Worm (Caenorhabditis elegans) whole organism, midembryonic: ENCODE data around the gene C53A5.9.

Experiments
- T22C8.4 ChIP-seq: fragments of 200-800 bp; sonication (Bioruptor generic); IDR thresholded peaks from 2 replicates; pipeline ENCODE4 v1.3.6; 2022; ENCODE audit warnings: missing genetic modification characterization, missing compliant biosample characterization
- cog-1 ChIP-seq: sonication (generic microtip); optimal IDR thresholded peaks from 2 replicates; lab custom pipeline; 2016; ENCODE audit warnings: missing genetic modification characterization, missing compliant biosample characterization
- flt-1 ChIP-seq: fragments of 200-800 bp; sonication (Bioruptor generic); IDR thresholded peaks from 2 replicates; pipeline ENCODE4 v1.3.6; 2022; ENCODE audit warnings: missing genetic modification characterization, missing compliant biosample characterization
- klf-2 ChIP-seq: fragments of 200-800 bp; sonication (Bioruptor generic); conservative IDR thresholded peaks from 2 replicates; pipeline ENCODE4 v1.3.6; 2022; ENCODE audit warnings: missing genetic modification reagents, missing genetic modification characterization, missing compliant biosample characterization
- med-1 ChIP-seq: sonication (generic microtip); optimal IDR thresholded peaks from 2 replicates; lab custom pipeline; 2017; ENCODE audit warnings: missing genetic modification characterization, mild to moderate bottlenecking, missing compliant biosample characterization, antibody characterized with exemption, missing genetic modification reagents; ENCODE audit not compliant: insufficient read depth
- ref-1 ChIP-seq: fragments of 200-800 bp; sonication (Bioruptor generic); conservative IDR thresholded peaks from 2 replicates; pipeline ENCODE4 v1.3.6; 2022; ENCODE audit warnings: missing genetic modification reagents, missing genetic modification characterization, missing compliant biosample characterization
- tab-1 ChIP-seq: fragments of 200-800 bp; sonication (Bioruptor generic); IDR thresholded peaks from 2 replicates; pipeline ENCODE4 v1.3.6; 2022; ENCODE audit warnings: missing genetic modification characterization, missing compliant biosample characterization
- ztf-23 ChIP-seq: fragments of 200-800 bp; sonication (Bioruptor generic); IDR thresholded peaks from 2 replicates; pipeline ENCODE4 v1.3.6; 2022; ENCODE audit warnings: missing genetic modification reagents, missing genetic modification characterization, missing compliant biosample characterization
- ztf-29 ChIP-seq: fragments of 200-800 bp; sonication (Bioruptor generic); IDR thresholded peaks from 2 replicates; pipeline ENCODE4 v1.3.6; 2022; ENCODE audit warnings: missing genetic modification reagents, missing genetic modification characterization, missing compliant biosample characterization

Gene C53A5.9

DNA sequence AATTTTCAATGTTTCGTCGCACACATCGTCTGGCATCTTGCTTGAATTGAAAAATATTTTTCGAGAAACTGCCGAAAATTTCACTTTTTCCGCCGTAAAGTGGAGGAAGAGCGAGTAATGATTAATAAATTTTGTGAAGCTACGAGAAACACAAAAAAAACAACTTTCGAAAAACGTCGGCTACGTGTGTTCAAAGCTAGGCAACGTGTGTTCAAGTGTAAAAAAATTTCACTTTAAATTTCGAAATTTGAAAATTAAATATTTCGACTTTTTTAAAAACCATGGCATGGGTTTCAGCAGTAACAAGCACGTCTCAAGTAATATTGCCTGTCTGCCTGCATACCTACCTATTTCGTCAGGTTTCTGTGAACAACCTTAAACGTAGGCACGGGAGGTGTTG is 22.4 kb downstream of the C53A5.9 start, which contains the start of gene tag-191:
Gene tag-191, minus strand, starts transcription at position 101 of the 400 bp plus-strand sequence.
- TF ChIP-seq ztf-23 (GFP tag; lab: Robert Waterston, UW): no peak
- no peak for TF ChIP-seq klf-2 (GFP tag; lab: Robert Waterston, UW)
- no peak for TF ChIP-seq ztf-29 (GFP tag; lab: Robert Waterston, UW)
- no peak for TF ChIP-seq ref-1
- no peak for TF ChIP-seq T22C8.4
- TF ChIP-seq tab-1 (GFP tag; lab: Robert Waterston, UW): no peak
- TF ChIP-seq med-1 (GFP tag; lab: Kevin White, UChicago): no peak
- TF ChIP-seq flt-1 (GFP tag; lab: Robert Waterston, UW): no peak
- TF ChIP-seq cog-1 (tag; lab: Kevin White, UChicago): no peak

ce11 chrV:14532374-14532773 is 26.3 kb downstream of the C53A5.9 start:
- TF ChIP-seq flt-1 (GFP tag; lab: Robert Waterston, UW) (no peak), ztf-29 (GFP tag; lab: Robert Waterston, UW) (no peak), ref-1 (no peak), klf-2 (GFP tag; lab: Robert Waterston, UW) (no peak), tab-1 (GFP tag; lab: Robert Waterston, UW) (no peak), cog-1 (tag; lab: Kevin White, UChicago) (no peak), med-1 (GFP tag; lab: Kevin White, UChicago) (no peak), T22C8.4 (no peak), ztf-23 (GFP tag; lab: Robert Waterston, UW) (no peak)

- no peak for TF ChIP-seq cog-1 (tag; lab: Kevin White, UChicago)
- no peak for TF ChIP-seq T22C8.4
- TF ChIP-seq tab-1 (GFP tag; lab: Robert Waterston, UW): no peak
- no peak for TF ChIP-seq ztf-23 (GFP tag; lab: Robert Waterston, UW)
- TF ChIP-seq ztf-29 (GFP tag; lab: Robert Waterston, UW): no peak
- TF ChIP-seq ref-1: no peak
- no peak for TF ChIP-seq flt-1 (GFP tag; lab: Robert Waterston, UW)
- no peak for TF ChIP-seq med-1 (GFP tag; lab: Kevin White, UChicago)
- TF ChIP-seq klf-2 (GFP tag; lab: Robert Waterston, UW): no peak
Observed at ce11 chrV:14530813-14531212, 27.8 kb downstream of the C53A5.9 start, which contains the start of gene kcnl-4. Gene kcnl-4 (plus strand): TSS chrV:14531113.

ce11 chrV:14527210-14527609 is 31.4 kb downstream of the C53A5.9 start:
- no peak for TF ChIP-seq ztf-23 (GFP tag; lab: Robert Waterston, UW)
- no peak for TF ChIP-seq ref-1
- no peak for TF ChIP-seq flt-1 (GFP tag; lab: Robert Waterston, UW)
- TF ChIP-seq T22C8.4: no peak
- TF ChIP-seq med-1 (GFP tag; lab: Kevin White, UChicago): no peak
- TF ChIP-seq tab-1 (GFP tag; lab: Robert Waterston, UW): no peak
- TF ChIP-seq klf-2 (GFP tag; lab: Robert Waterston, UW): no peak
- no peak for TF ChIP-seq cog-1 (tag; lab: Kevin White, UChicago)
- no peak for TF ChIP-seq ztf-29 (GFP tag; lab: Robert Waterston, UW)

ce11 chrV:14525089-14525488 is 33.6 kb downstream of the C53A5.9 start, which contains the start of gene hda-1:
Gene hda-1 (plus strand): TSS chrV:14525389.
- no peak for TF ChIP-seq T22C8.4

ce11 chrV:14523788-14524582 is 34.7 kb downstream of the C53A5.9 start, which contains the start of gene ril-1:
Gene ril-1 (minus strand): TSS chrV:14524129.
- TF ChIP-seq tab-1 (GFP tag; lab: Robert Waterston, UW) (0 out of 2 replicates have a peak, but pooled peaks have one; percentile 16), cog-1 (tag; lab: Kevin White, UChicago) (no peak), ztf-23 (GFP tag; lab: Robert Waterston, UW) (peak; percentile 65), med-1 (GFP tag; lab: Kevin White, UChicago) (peak; percentile 63), klf-2 (GFP tag; lab: Robert Waterston, UW) (no peak)

- TF ChIP-seq T22C8.4: no peak
- TF ChIP-seq tab-1 (GFP tag; lab: Robert Waterston, UW): no peak
- TF ChIP-seq klf-2 (GFP tag; lab: Robert Waterston, UW): no peak
- no peak for TF ChIP-seq ztf-23 (GFP tag; lab: Robert Waterston, UW)
- no peak for TF ChIP-seq ztf-29 (GFP tag; lab: Robert Waterston, UW)
- no peak for TF ChIP-seq med-1 (GFP tag; lab: Kevin White, UChicago)
- TF ChIP-seq ref-1: no peak
- no peak for TF ChIP-seq flt-1 (GFP tag; lab: Robert Waterston, UW)
- TF ChIP-seq cog-1 (tag; lab: Kevin White, UChicago): no peak
Observed at ce11 chrV:14523105-14523504, 35.6 kb downstream of the C53A5.9 start, which contains the start of gene C53A5.2. Gene C53A5.2 (minus strand): TSS chrV:14523205.

DNA sequence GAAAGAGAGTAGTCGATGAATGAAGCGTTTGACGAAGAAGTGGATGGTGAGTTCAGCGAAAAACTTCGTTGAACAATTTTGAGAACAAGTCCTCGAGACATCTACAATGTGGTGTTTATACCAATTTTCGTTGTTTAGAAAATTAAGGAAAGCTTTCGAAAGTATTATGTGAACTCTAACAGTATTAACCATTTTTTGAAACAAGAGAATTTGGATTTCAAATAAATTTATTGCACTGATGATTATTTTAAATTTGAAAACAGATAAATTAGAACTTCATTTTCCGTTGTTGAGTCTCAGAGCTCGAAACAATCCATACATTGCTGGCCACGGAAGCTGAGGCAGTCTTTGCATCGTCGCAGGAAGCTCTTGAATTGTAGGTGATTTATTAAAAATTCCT is 36.1 kb downstream of the C53A5.9 start, which contains the start of gene C53A5.16:
Gene C53A5.16, minus strand, starts transcription at position 101 of the 400 bp plus-strand sequence.
- TF ChIP-seq tab-1 (GFP tag; lab: Robert Waterston, UW) (no peak), ztf-23 (GFP tag; lab: Robert Waterston, UW) (no peak), cog-1 (tag; lab: Kevin White, UChicago) (no peak), ztf-29 (GFP tag; lab: Robert Waterston, UW) (no peak), klf-2 (GFP tag; lab: Robert Waterston, UW) (no peak), T22C8.4 (no peak), ref-1 (no peak), med-1 (GFP tag; lab: Kevin White, UChicago) (no peak), flt-1 (GFP tag; lab: Robert Waterston, UW) (no peak)

DNA sequence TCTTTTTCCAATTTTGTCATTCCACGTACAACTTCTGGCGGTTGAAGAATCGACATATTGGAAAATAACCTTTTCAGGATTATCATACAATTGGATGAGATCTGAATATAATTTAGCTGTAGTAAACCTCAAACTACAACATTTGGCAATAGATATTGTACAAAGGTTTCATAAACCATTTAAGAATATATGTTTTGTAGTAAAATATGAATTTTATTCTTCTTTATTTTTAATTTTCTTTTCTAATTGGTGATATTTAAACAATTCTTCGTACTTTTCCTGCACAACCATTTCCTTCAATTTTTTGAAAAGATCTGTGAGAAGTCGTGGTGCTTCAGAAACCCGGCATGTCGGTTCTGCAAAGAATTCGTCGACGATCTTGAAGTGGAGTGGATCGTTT is 37.7 kb downstream of the C53A5.9 start, which contains the start of gene C53A5.17:
Gene C53A5.17, minus strand, starts transcription at position 101 of the 400 bp plus-strand sequence.
- TF ChIP-seq ztf-29 (GFP tag; lab: Robert Waterston, UW): no peak
- TF ChIP-seq T22C8.4: no peak
- no peak for TF ChIP-seq flt-1 (GFP tag; lab: Robert Waterston, UW)
- TF ChIP-seq tab-1 (GFP tag; lab: Robert Waterston, UW): no peak
- no peak for TF ChIP-seq ref-1
- TF ChIP-seq klf-2 (GFP tag; lab: Robert Waterston, UW): no peak
- no peak for TF ChIP-seq ztf-23 (GFP tag; lab: Robert Waterston, UW)
- no peak for TF ChIP-seq med-1 (GFP tag; lab: Kevin White, UChicago)
- TF ChIP-seq cog-1 (tag; lab: Kevin White, UChicago): no peak
